Fruit fly (Drosophila melanogaster): ENCODE data around the gene meigo.

DNA sequence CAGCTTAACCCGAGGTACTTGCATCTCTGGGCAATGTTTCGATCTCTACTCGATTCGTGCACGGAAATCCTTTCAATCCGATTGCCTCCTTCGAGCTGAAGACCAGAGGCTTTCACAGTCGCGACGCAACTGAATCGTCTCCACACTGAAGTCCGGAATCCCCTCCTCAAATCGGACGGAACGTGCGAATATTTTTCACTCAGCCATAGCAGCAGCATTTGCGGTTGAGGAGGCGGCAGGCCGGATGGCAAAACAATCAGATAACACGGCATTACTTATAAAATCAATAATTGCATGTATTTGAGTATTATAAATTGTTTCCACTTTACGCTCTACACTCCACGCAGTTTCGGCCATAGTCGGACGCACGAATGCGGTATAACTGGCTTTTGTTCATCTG, 30.0 kb downstream of the meigo start, which contains the start of gene Snmp1:
- no peak for TF ChIP-seq CG5204 (GFP tag; optimal IDR thresholded peaks at IDR 0.05)
- TF ChIP-seq kay (GFP tag; ENCODE audit: borderline replicate concordance), result no peak
- TF ChIP-seq CG7101 (tag; optimal IDR thresholded peaks at IDR 0.05), result no peak
- TF ChIP-seq CG33017 (tag; optimal IDR thresholded peaks at IDR 0.05), result no peak
- no peak for TF ChIP-seq Hr96 (GFP tag; optimal IDR thresholded peaks at IDR 0.05)
- no peak for TF ChIP-seq CG11617 (GFP tag; optimal IDR thresholded peaks at IDR 0.05)
